Fruit fly (Drosophila melanogaster): ENCODE results near the gene msd5.

Gene msd5

DNA sequence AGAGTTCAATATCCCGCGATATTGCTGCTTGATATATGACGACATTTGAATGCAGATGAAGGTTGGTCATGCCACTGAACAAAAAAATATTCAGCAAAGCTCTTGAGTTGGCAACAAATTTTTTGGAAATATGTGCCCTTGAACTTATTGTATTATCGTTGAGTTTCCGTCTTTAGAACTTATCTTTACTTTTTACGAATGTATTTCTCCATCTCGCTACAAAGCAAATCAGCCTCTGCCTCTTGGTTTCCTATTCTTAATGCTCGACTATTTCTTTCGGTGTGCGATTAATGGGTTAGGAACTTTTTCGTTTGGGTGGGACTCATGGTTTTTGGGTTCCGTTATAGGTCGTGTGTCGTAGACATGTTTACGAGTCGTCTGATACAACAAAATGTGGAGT, 9.8 kb downstream of the msd5 start (continued):
- TF ChIP-seq Atf6 (GFP tag; IDR thresholded peaks at IDR 0.05): no peak
- peak; percentile 34 for TF ChIP-seq CG9727 (GFP tag; optimal IDR thresholded peaks at IDR 0.05)
- peak; percentile 45 for TF ChIP-seq CG2120 (GFP tag; optimal IDR thresholded peaks at IDR 0.05)
- no peak for TF ChIP-seq CG7963 (GFP tag; IDR thresholded peaks at IDR 0.05; ENCODE audit: partially characterized antibody)
- peak; percentile 74 for TF ChIP-seq NC2α (GFP tag; optimal IDR thresholded peaks at IDR 0.05)
- TF ChIP-seq p53 (GFP tag; optimal IDR thresholded peaks at IDR 0.05): peak; percentile 4
- peak; percentile 69 for TF ChIP-seq CG6254 (GFP tag; optimal IDR thresholded peaks at IDR 0.05)
- TF ChIP-seq CG14860 (GFP tag; IDR thresholded peaks at IDR 0.05; ENCODE audit: partially characterized antibody): no peak
- peak; percentile 52 for TF ChIP-seq CG3847 (GFP tag; IDR thresholded peaks at IDR 0.05)
- 0 out of 3 replicates have a peak, but pooled peaks have one; percentile 40 for TF ChIP-seq CG11093 (GFP tag; IDR thresholded peaks at IDR 0.05)
- TF ChIP-seq trem (tag; optimal IDR thresholded peaks at IDR 0.05): peak; percentile 67
- TF ChIP-seq CG30020 (tag; optimal IDR thresholded peaks at IDR 0.05): peak; percentile 43
- peak; percentile 83; the same call in 2 of the 3 replicates for TF ChIP-seq otp (GFP tag; IDR thresholded peaks at IDR 0.05)
- TF ChIP-seq cwo (GFP tag; optimal IDR thresholded peaks at IDR 0.05): peak; percentile 22
- no peak for TF ChIP-seq jigr1 (GFP tag; IDR thresholded peaks at IDR 0.05)
- TF ChIP-seq ranshi (GFP tag; IDR thresholded peaks at IDR 0.05): peak; percentile 59; the same call in 1 of the 2 replicates
- TF ChIP-seq sens-2 (GFP tag; IDR thresholded peaks at IDR 0.05): peak; percentile 72
- TF ChIP-seq bab2 (GFP tag; optimal IDR thresholded peaks at IDR 0.05): peak; percentile 33
- TF ChIP-seq Hmr (GFP tag; optimal IDR thresholded peaks at IDR 0.05): no peak
- no peak for TF ChIP-seq luna (GFP tag; optimal IDR thresholded peaks at IDR 0.05)
- no peak for TF ChIP-seq wdn (GFP tag; IDR thresholded peaks at IDR 0.05)
- TF ChIP-seq HmgD (GFP tag; optimal IDR thresholded peaks at IDR 0.05): peak; percentile 10
- TF ChIP-seq CG15073 (GFP tag; optimal IDR thresholded peaks at IDR 0.05): no peak
- no peak for TF ChIP-seq CG11247 (GFP tag; IDR thresholded peaks at IDR 0.05)
- peak; percentile 4 for TF ChIP-seq NK7.1 (GFP tag; optimal IDR thresholded peaks at IDR 0.05)
- no peak for TF ChIP-seq dmrt99B (tag; optimal IDR thresholded peaks at IDR 0.05)
- TF ChIP-seq crol (GFP tag; IDR thresholded peaks at IDR 0.05): no peak
- TF ChIP-seq CG13287 (GFP tag; IDR thresholded peaks at IDR 0.05; ENCODE audit: partially characterized antibody): no peak
- TF ChIP-seq CG7928 (GFP tag; optimal IDR thresholded peaks at IDR 0.05): no peak
- TF ChIP-seq Stat92E (GFP tag; optimal IDR thresholded peaks at IDR 0.05): peak in 1 of 3 experiments; percentile 69
- TF ChIP-seq CG8944 (GFP tag; optimal IDR thresholded peaks at IDR 0.05): peak; percentile 82
- peak; percentile 90 for TF ChIP-seq CG2712 (tag; optimal IDR thresholded peaks at IDR 0.05)
- TF ChIP-seq CG14014 (GFP tag; IDR thresholded peaks at IDR 0.05): peak; percentile 16; the same call in 1 of the 2 replicates
- peak; percentile 48; the same call in 1 of the 3 replicates for TF ChIP-seq CG14050 (GFP tag; IDR thresholded peaks at IDR 0.05)
- TF ChIP-seq CG10543 (GFP tag; optimal IDR thresholded peaks at IDR 0.05): no peak
- TF ChIP-seq danr (GFP tag; IDR thresholded peaks at IDR 0.05): peak; percentile 42; the same call in 1 of the 2 replicates
- TF ChIP-seq cato (GFP tag; optimal IDR thresholded peaks at IDR 0.05; ENCODE audit: borderline replicate concordance): peak; percentile 38
- peak; percentile 60 to 75 for TF ChIP-seq dpn (GFP tag; optimal IDR thresholded peaks at IDR 0.05)
- peak in 1 of 2 experiments; percentile 8 for TF ChIP-seq Eip74EF (GFP tag; optimal IDR thresholded peaks at IDR 0.05)
- TF ChIP-seq zf30C (GFP tag; optimal IDR thresholded peaks at IDR 0.05): peak; percentile 72
- no peak for TF ChIP-seq prd (optimal IDR thresholded peaks at IDR 0.05)
- peak; percentile 63; the same call in 2 of the 3 replicates for TF ChIP-seq prd (GFP tag; IDR thresholded peaks at IDR 0.05)
- TF ChIP-seq CG7372 (GFP tag; IDR thresholded peaks at IDR 0.05): peak; percentile 46; the same call in 1 of the 2 replicates
- no peak for TF ChIP-seq ab (GFP tag; optimal IDR thresholded peaks at IDR 0.05)
- peak; percentile 1 for TF ChIP-seq CG31365 (tag; optimal IDR thresholded peaks at IDR 0.05)
- no peak for TF ChIP-seq CG11085 (GFP tag; IDR thresholded peaks at IDR 0.05)
- TF ChIP-seq CG31224 (GFP tag; IDR thresholded peaks at IDR 0.05): no peak
- TF ChIP-seq CG4707 (GFP tag; optimal IDR thresholded peaks at IDR 0.05): peak; percentile 57

Data from whole organism, embryonic.